Fruit fly (Drosophila melanogaster) whole organism, embryonic: ENCODE measurements around the gene TM9SF3.

Source experiments
- CG13624 ChIP-seq: fragments of 200-800 bp; sonication (Bioruptor generic); optimal IDR thresholded peaks from 2 replicates; lab custom pipeline; 2016; ENCODE audit warnings: missing biosample characterization, missing genetic modification characterization
- CG13775 ChIP-seq: fragments of 200-800 bp; sonication (Bioruptor generic); optimal IDR thresholded peaks from 3 replicates; lab custom pipeline; 2017; ENCODE audit warnings: missing biosample characterization, mild to moderate bottlenecking, missing genetic modification characterization
- CG1602 ChIP-seq: fragments of 200-800 bp; sonication (Bioruptor generic); optimal IDR thresholded peaks from 3 replicates; lab custom pipeline; 2016; ENCODE audit warnings: missing biosample characterization, missing genetic modification characterization
- CG17829 ChIP-seq: fragments of 200-800 bp; optimal IDR thresholded peaks from 2 replicates; lab custom pipeline; 2019; ENCODE audit warnings: missing biosample characterization, mild to moderate bottlenecking, missing genetic modification characterization, moderate library complexity
- CG2889 ChIP-seq: fragments of 200-800 bp; sonication (Bioruptor generic); IDR thresholded peaks from 3 replicates; pipeline ENCODE4 v1.3.6; 2022; ENCODE audit warnings: missing biosample characterization, missing genetic modification characterization
- CG30403 ChIP-seq: fragments of 200-800 bp; sonication (Bioruptor generic); optimal IDR thresholded peaks from 3 replicates; lab custom pipeline; 2016; ENCODE audit warnings: missing biosample characterization, missing genetic modification characterization
- CG30431 ChIP-seq: fragments of 200-800 bp; sonication (Bioruptor generic); optimal IDR thresholded peaks from 2 replicates; lab custom pipeline; 2017; ENCODE audit warnings: missing biosample characterization, missing genetic modification characterization
- CG3726 ChIP-seq: fragments of 200-800 bp; sonication (Bioruptor generic); IDR thresholded peaks from 3 replicates; pipeline ENCODE4, ENCODE4 v1.3.6; 2022; ENCODE audit warnings: missing biosample characterization, missing genetic modification characterization
- CG4617 ChIP-seq: fragments of 200-800 bp; sonication (Bioruptor generic); optimal IDR thresholded peaks from 3 replicates; lab custom pipeline; 2016; ENCODE audit warnings: missing biosample characterization, missing genetic modification characterization, borderline replicate concordance
- CG6813 ChIP-seq: fragments of 200-800 bp; sonication (Bioruptor generic); optimal IDR thresholded peaks from 2 replicates; lab custom pipeline; 2017; ENCODE audit warnings: missing biosample characterization, missing genetic modification characterization, mild to moderate bottlenecking, moderate library complexity, missing genetic modification reagents
- CG7357 ChIP-seq: fragments of 200-800 bp; sonication (Bioruptor generic); IDR thresholded peaks from 3 replicates; pipeline ENCODE4 v1.3.6; 2022; ENCODE audit warnings: missing biosample characterization, missing genetic modification characterization
- CG7987 ChIP-seq: fragments of 200-800 bp; sonication (Bioruptor generic); optimal IDR thresholded peaks from 2 replicates; lab custom pipeline; 2018; ENCODE audit warnings: missing biosample characterization, mild to moderate bottlenecking, missing genetic modification characterization, moderate library complexity
- CG9797 ChIP-seq: fragments of 200-800 bp; sonication (Bioruptor generic); optimal IDR thresholded peaks from 3 replicates; lab custom pipeline; 2018; ENCODE audit warnings: missing biosample characterization, mild to moderate bottlenecking, missing genetic modification characterization
- Dek ChIP-seq: fragments of 200-800 bp; sonication (Bioruptor generic); optimal IDR thresholded peaks from 3 replicates; lab custom pipeline; 2019; ENCODE audit warnings: missing biosample characterization, mild to moderate bottlenecking, missing genetic modification characterization, moderate library complexity
- Doc3 ChIP-seq: fragments of 200-800 bp; sonication (Bioruptor generic); IDR thresholded peaks from 3 replicates; pipeline ENCODE4 v1.3.6; 2022; ENCODE audit warnings: missing biosample characterization, missing genetic modification characterization; ENCODE audit not compliant: partially characterized antibody
- E2f1 ChIP-seq: fragments of 200-800 bp; sonication (Bioruptor generic); IDR thresholded peaks from 2 replicates; pipeline ENCODE4 v1.3.6; 2022; ENCODE audit warnings: missing biosample characterization, missing genetic modification characterization
- Elba2 ChIP-seq: fragments of 200-800 bp; sonication (Bioruptor generic); optimal IDR thresholded peaks from 3 replicates; lab custom pipeline; 2016; ENCODE audit warnings: missing biosample characterization, missing genetic modification characterization
- GATAe ChIP-seq: fragments of 200-800 bp; sonication (Bioruptor generic); conservative IDR thresholded peaks from 2 replicates; pipeline ENCODE4 v1.3.6; 2022; ENCODE audit warnings: missing biosample characterization, missing genetic modification characterization
- Gug ChIP-seq: fragments of 200-800 bp; sonication (Bioruptor generic); IDR thresholded peaks from 4 replicates; pipeline ENCODE4 v1.3.6; 2022; ENCODE audit warnings: missing biosample characterization, missing genetic modification characterization
- Hmr ChIP-seq: fragments of 200-800 bp; sonication (Bioruptor generic); optimal IDR thresholded peaks from 3 replicates; lab custom pipeline; 2017; ENCODE audit warnings: mild to moderate bottlenecking, missing biosample characterization, missing genetic modification reagents, missing genetic modification characterization
- Hr39 ChIP-seq: fragments of >200 bp; optimal IDR thresholded peaks from 2 replicates; lab custom pipeline; 2017
- Med ChIP-seq: fragments of 200-800 bp; sonication (Bioruptor generic); peaks from one replicate; lab custom pipeline; 2016; ENCODE audit warnings: missing biosample characterization, missing genetic modification characterization, mild to moderate bottlenecking, inconsistent platforms, moderate library complexity
- Neu2 ChIP-seq: fragments of 200-800 bp; sonication (Bioruptor generic); optimal IDR thresholded peaks from 3 replicates; lab custom pipeline; 2016; ENCODE audit warnings: missing biosample characterization, missing genetic modification characterization, borderline replicate concordance
- Pdp1 ChIP-seq, 2 experiments: fragments of 200-800 bp; sonication (Bioruptor generic); optimal IDR thresholded peaks; 3 replicates each; lab custom pipeline; 2016; ENCODE audit warnings: missing biosample characterization in 2 of 2, missing genetic modification characterization in 2 of 2, mild to moderate bottlenecking in 1 of 2, moderate library complexity in 1 of 2
- Sin3A ChIP-seq: fragments of >200 bp; optimal IDR thresholded peaks from 2 replicates; lab custom pipeline; 2018
- Sry-β ChIP-seq: fragments of 200-800 bp; sonication (Bioruptor generic); optimal IDR thresholded peaks from 2 replicates; lab custom pipeline; 2018; ENCODE audit warnings: missing biosample characterization, mild to moderate bottlenecking, missing genetic modification characterization, moderate library complexity
- YL-1 ChIP-seq: fragments of 200-800 bp; sonication (Bioruptor generic); optimal IDR thresholded peaks from 3 replicates; lab custom pipeline; 2017; ENCODE audit warnings: missing biosample characterization, mild to moderate bottlenecking, missing genetic modification characterization
- bbx ChIP-seq: fragments of 200-800 bp; sonication (Bioruptor generic); IDR thresholded peaks from 2 replicates; pipeline ENCODE4 v1.3.6; 2022; ENCODE audit warnings: missing biosample characterization, missing genetic modification characterization; ENCODE audit not compliant: partially characterized antibody
- bcd ChIP-seq: fragments of 200-800 bp; sonication (Bioruptor generic); optimal IDR thresholded peaks from 2 replicates; lab custom pipeline; 2017; ENCODE audit warnings: missing biosample characterization, mild to moderate bottlenecking, missing genetic modification characterization
- crc ChIP-seq: fragments of 200-800 bp; sonication (Bioruptor generic); optimal IDR thresholded peaks from 2 replicates; lab custom pipeline; 2016; ENCODE audit warnings: missing biosample characterization, missing genetic modification characterization
- en ChIP-seq: fragments of 200-800 bp; sonication (Bioruptor generic); optimal IDR thresholded peaks from 2 replicates; lab custom pipeline; 2016; ENCODE audit warnings: missing biosample characterization, missing genetic modification characterization
- exex ChIP-seq: fragments of 200-800 bp; sonication (Bioruptor generic); optimal IDR thresholded peaks from 4 replicates; lab custom pipeline; 2018; ENCODE audit warnings: missing biosample characterization, mild to moderate bottlenecking, missing genetic modification characterization, moderate library complexity
- fru ChIP-seq: fragments of >200 bp; optimal IDR thresholded peaks from 2 replicates; lab custom pipeline; 2017
- gcm ChIP-seq: fragments of 200-800 bp; sonication (Bioruptor generic); optimal IDR thresholded peaks from 2 replicates; lab custom pipeline; 2019; ENCODE audit warnings: missing biosample characterization, mild to moderate bottlenecking, missing genetic modification characterization, moderate library complexity
- grn ChIP-seq: fragments of 200-800 bp; sonication (Bioruptor generic); optimal IDR thresholded peaks from 3 replicates; lab custom pipeline; 2017; ENCODE audit warnings: missing biosample characterization, missing genetic modification characterization
- hb ChIP-seq: fragments of 200-800 bp; sonication (Bioruptor generic); IDR thresholded peaks from 3 replicates; pipeline ENCODE4 v1.3.6; 2022; ENCODE audit warnings: missing biosample characterization, missing genetic modification characterization; ENCODE audit not compliant: partially characterized antibody
- kay ChIP-seq: fragments of 200-800 bp; sonication (Bioruptor generic); optimal IDR thresholded peaks from 2 replicates; lab custom pipeline; 2016; ENCODE audit warnings: missing biosample characterization, missing genetic modification characterization
- kni ChIP-seq: fragments of 200-800 bp; sonication (Bioruptor generic); optimal IDR thresholded peaks from 3 replicates; lab custom pipeline; 2017; ENCODE audit warnings: mild to moderate bottlenecking, missing biosample characterization, missing genetic modification reagents, missing genetic modification characterization
- nerfin-2 ChIP-seq: fragments of 200-800 bp; sonication (Bioruptor generic); IDR thresholded peaks from 2 replicates; pipeline ENCODE4 v1.3.6; 2022; ENCODE audit warnings: missing biosample characterization, missing genetic modification characterization; ENCODE audit not compliant: partially characterized antibody
- nom ChIP-seq: fragments of 200-800 bp; sonication (Bioruptor generic); optimal IDR thresholded peaks from 2 replicates; lab custom pipeline; 2017; ENCODE audit warnings: missing biosample characterization, missing genetic modification characterization, mild to moderate bottlenecking, moderate library complexity, missing genetic modification reagents
- pita ChIP-seq: fragments of 200-800 bp; sonication (Bioruptor generic); optimal IDR thresholded peaks from 2 replicates; lab custom pipeline; 2017; ENCODE audit warnings: missing biosample characterization, mild to moderate bottlenecking, missing genetic modification characterization
- pzg ChIP-seq: fragments of 200-800 bp; sonication (Bioruptor generic); optimal IDR thresholded peaks from 3 replicates; lab custom pipeline; 2018; ENCODE audit warnings: missing biosample characterization, mild to moderate bottlenecking, missing genetic modification characterization, moderate library complexity
- row ChIP-seq: fragments of 200-800 bp; sonication (Bioruptor generic); IDR thresholded peaks from 3 replicates; pipeline ENCODE4 v1.3.6; 2022; ENCODE audit warnings: missing biosample characterization, missing genetic modification characterization
- sd ChIP-seq: fragments of 200-800 bp; sonication (Bioruptor generic); optimal IDR thresholded peaks from 3 replicates; lab custom pipeline; 2018; ENCODE audit warnings: missing biosample characterization, mild to moderate bottlenecking, missing genetic modification characterization, moderate library complexity
- sens ChIP-seq: fragments of 200-800 bp; sonication (Bioruptor generic); peaks from one replicate; lab custom pipeline; 2016; ENCODE audit warnings: missing biosample characterization, missing genetic modification characterization
- trem ChIP-seq: fragments of 200-800 bp; optimal IDR thresholded peaks from 3 replicates; lab custom pipeline; 2019; ENCODE audit warnings: missing biosample characterization, mild to moderate bottlenecking, missing genetic modification characterization, moderate library complexity
- vnd ChIP-seq: fragments of 200-800 bp; sonication (Bioruptor generic); IDR thresholded peaks from 3 replicates; pipeline ENCODE4 v1.3.6; 2022; ENCODE audit warnings: missing biosample characterization, missing genetic modification characterization; ENCODE audit not compliant: partially characterized antibody
- zen2 ChIP-seq: fragments of 200-800 bp; sonication (Bioruptor generic); IDR thresholded peaks from 3 replicates; pipeline ENCODE4 v1.3.6; 2022; ENCODE audit warnings: missing biosample characterization, missing genetic modification characterization; ENCODE audit not compliant: partially characterized antibody
- zfh1 ChIP-seq: fragments of 200-800 bp; sonication (Bioruptor generic); IDR thresholded peaks from 3 replicates; pipeline ENCODE4 v1.3.6; 2022; ENCODE audit warnings: missing biosample characterization, missing genetic modification characterization

Gene TM9SF3

DNA sequence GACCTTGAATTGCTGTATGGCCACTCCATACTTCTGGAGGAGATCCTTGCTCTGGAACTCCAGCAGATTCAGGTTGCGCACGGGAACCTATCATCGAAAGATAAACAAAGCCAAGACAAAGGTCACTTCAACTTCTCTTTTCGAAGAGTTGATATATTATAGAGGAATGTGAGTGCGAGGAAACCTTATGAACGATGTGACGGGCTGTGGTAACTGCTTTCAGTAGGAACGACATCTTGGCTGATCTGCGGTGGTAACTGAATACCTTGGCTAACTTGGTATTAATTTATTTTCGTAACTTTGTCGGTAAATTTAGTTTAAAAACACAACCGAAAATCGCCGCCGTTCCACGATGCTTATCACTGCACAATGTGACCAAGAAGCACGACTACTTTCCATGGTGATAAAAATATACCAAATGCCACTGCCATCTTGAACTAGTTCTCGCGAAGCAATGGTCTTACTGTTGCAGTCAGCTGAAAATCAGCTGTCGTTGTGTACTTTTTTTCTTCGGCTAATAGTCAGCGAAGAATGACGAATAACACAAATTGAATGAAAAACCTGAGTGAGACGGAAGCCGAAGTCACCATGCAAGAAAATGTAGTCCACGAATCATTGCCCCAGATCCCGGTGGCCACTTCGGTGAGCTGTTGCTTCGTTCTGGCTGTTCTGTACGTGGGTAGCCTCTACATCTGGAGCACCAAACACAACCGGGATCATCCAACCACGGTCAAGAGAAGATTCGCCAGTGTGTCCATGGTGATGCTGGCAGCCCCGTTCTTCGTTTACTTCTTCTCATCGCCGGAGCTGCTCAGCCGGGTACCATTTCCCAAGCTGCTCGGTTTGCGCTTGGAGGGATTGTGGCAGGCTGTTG lies 40.2 kb downstream of the TM9SF3 start, which contains the start of the genes ScsbetaG and Sras (continued):
- TF ChIP-seq bcd (GFP tag; lab: Kevin White, UChicago) (no peak), hb (GFP tag; lab: Robert Waterston, UW) (no peak), row (GFP tag; lab: Robert Waterston, UW) (peak; percentile 36; the same call in 2 of the 3 replicates), sd (tag; lab: Kevin White, UChicago) (peak; percentile 56), trem (tag; lab: Kevin White, UChicago) (peak; percentile 44), CG6813 (GFP tag; lab: Kevin White, UChicago) (no peak), fru (no peak), Med (GFP tag; lab: Kevin White, UChicago) (peak; percentile 62), Pdp1 (GFP tag; optimal IDR thresholded peaks at IDR 0.05; lab: Kevin White, UChicago) (peak in 1 of 2 experiments; percentile 2), Hr39 (lab: Kevin White, UChicago) (no peak), GATAe (GFP tag; lab: Robert Waterston, UW) (no peak; the same call in 1 of the 2 replicates), Neu2 (GFP tag; lab: Kevin White, UChicago) (no peak), CG9797 (GFP tag; lab: Kevin White, UChicago) (peak; percentile 88), CG7987 (no peak), exex (tag; lab: Kevin White, UChicago) (no peak), gcm (GFP tag; lab: Kevin White, UChicago) (no peak), Doc3 (GFP tag; lab: Robert Waterston, UW) (peak; percentile 43; the same call in 1 of the 3 replicates), zen2 (GFP tag; lab: Robert Waterston, UW) (peak; percentile 22; the same call in 1 of the 3 replicates), Elba2 (GFP tag; lab: Kevin White, UChicago) (peak; percentile 35), Sry-β (GFP tag; lab: Kevin White, UChicago) (no peak), CG7357 (GFP tag; lab: Robert Waterston, UW) (no peak), grn (peak; percentile 98), Hmr (GFP tag; lab: Kevin White, UChicago) (no peak), kni (no peak), crc (GFP tag; lab: Kevin White, UChicago) (no peak), CG1602 (GFP tag; lab: Kevin White, UChicago) (no peak), nom (peak; percentile 25), CG13624 (GFP tag; lab: Kevin White, UChicago) (peak; percentile 7), Sin3A (lab: Kevin White, UChicago) (peak; percentile 53), pzg (GFP tag; lab: Kevin White, UChicago) (peak; percentile 94), CG13775 (no peak), bbx (GFP tag; lab: Robert Waterston, UW) (peak; percentile 32; the same call in 1 of the 2 replicates), nerfin-2 (GFP tag; lab: Robert Waterston, UW) (no peak), CG30431 (no peak), E2f1 (no peak), Dek (tag; lab: Kevin White, UChicago) (no peak), CG2889 (GFP tag; lab: Robert Waterston, UW) (no peak), pita (GFP tag; lab: Kevin White, UChicago) (no peak), YL-1 (GFP tag; lab: Kevin White, UChicago) (peak; percentile 36), CG17829 (tag; lab: Kevin White, UChicago) (peak; percentile 12), CG30403 (no peak), en (GFP tag; lab: Kevin White, UChicago) (no peak), zfh1 (GFP tag; lab: Robert Waterston, UW) (no peak), CG3726 (no peak), kay (GFP tag; lab: Kevin White, UChicago) (no peak), vnd (GFP tag; lab: Robert Waterston, UW) (no peak), CG4617 (GFP tag; lab: Kevin White, UChicago) (peak; percentile 55), Gug (GFP tag; lab: Robert Waterston, UW) (no peak), sens (GFP tag; lab: Kevin White, UChicago) (peak; percentile 55)
